Fruit fly (Drosophila melanogaster) whole organism, prepupa: ENCODE data around the gene Jon65Aiv.

Experiments
- Blimp-1 ChIP-seq: fragments of 200-800 bp; sonication (Bioruptor generic); optimal IDR thresholded peaks from 3 replicates; lab custom pipeline; 2017; ENCODE audit warnings: missing biosample characterization, missing genetic modification characterization, mild to moderate bottlenecking, moderate library complexity, missing genetic modification reagents
- CG11762 ChIP-seq: fragments of 200-800 bp; sonication (Bioruptor generic); optimal IDR thresholded peaks from 3 replicates; lab custom pipeline; 2016; ENCODE audit warnings: missing biosample characterization, missing genetic modification characterization; ENCODE audit not compliant: insufficient read depth
- CG15336 ChIP-seq: fragments of 200-800 bp; sonication (Bioruptor generic); IDR thresholded peaks from 2 replicates; pipeline ENCODE4 v1.3.6; 2022; ENCODE audit warnings: missing biosample characterization, missing genetic modification characterization
- CG3032 ChIP-seq: fragments of 200-800 bp; optimal IDR thresholded peaks from 2 replicates; lab custom pipeline; 2019; ENCODE audit warnings: missing biosample characterization, mild to moderate bottlenecking, missing genetic modification characterization, moderate library complexity
- CG34406 ChIP-seq: fragments of 200-800 bp; sonication (Bioruptor generic); optimal IDR thresholded peaks from 3 replicates; lab custom pipeline; 2016; ENCODE audit warnings: missing biosample characterization, missing genetic modification characterization
- CG8632 ChIP-seq: fragments of 200-800 bp; sonication (Bioruptor generic); optimal IDR thresholded peaks from 3 replicates; lab custom pipeline; 2016; ENCODE audit warnings: missing biosample characterization, missing genetic modification characterization
- Ets21C ChIP-seq: fragments of 200-800 bp; sonication (Bioruptor generic); optimal IDR thresholded peaks from 3 replicates; lab custom pipeline; 2016; ENCODE audit warnings: missing biosample characterization, missing genetic modification characterization
- Hr38 ChIP-seq: sonication (Bioruptor generic); optimal IDR thresholded peaks from 2 replicates; lab custom pipeline; 2016; ENCODE audit warnings: missing biosample characterization, missing genetic modification characterization
- OdsH ChIP-seq: fragments of 200-800 bp; sonication (Bioruptor generic); optimal IDR thresholded peaks from 3 replicates; lab custom pipeline; 2016; ENCODE audit warnings: missing biosample characterization, missing genetic modification characterization
- fd85E ChIP-seq: fragments of 200-800 bp; sonication (Bioruptor generic); optimal IDR thresholded peaks from 3 replicates; lab custom pipeline; 2016; ENCODE audit warnings: missing biosample characterization, missing genetic modification characterization

DNA sequence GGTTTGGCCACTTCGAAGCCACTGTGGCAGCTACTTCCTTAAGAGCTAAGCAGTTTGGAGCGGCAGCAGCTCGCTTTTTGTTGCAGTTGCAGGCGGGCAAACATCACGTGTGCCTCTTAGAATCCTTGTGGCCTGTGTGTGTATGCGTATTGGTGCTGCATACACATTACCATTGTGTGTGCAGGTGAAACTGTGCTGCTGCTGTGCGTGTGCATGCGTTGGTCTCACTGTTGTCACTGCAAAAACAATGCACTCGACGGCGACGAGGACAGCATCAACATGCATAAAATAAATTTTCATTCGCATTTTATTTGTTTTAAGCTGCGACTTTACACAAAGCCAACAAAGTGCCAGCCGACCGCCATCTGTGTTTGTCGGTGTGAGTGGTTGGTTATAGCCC, 46.0 kb upstream of the Jon65Aiv start:
- TF ChIP-seq Ets21C (no peak), CG15336 (GFP tag; lab: Robert Waterston, UW) (no peak), CG3032 (tag; lab: Kevin White, UChicago) (no peak), CG11762 (no peak), Hr38 (no peak), fd85E (GFP tag; lab: Kevin White, UChicago) (no peak), Blimp-1 (no peak), CG8632 (GFP tag; lab: Kevin White, UChicago) (no peak), CG34406 (GFP tag; lab: Kevin White, UChicago) (no peak), OdsH (GFP tag; lab: Kevin White, UChicago) (no peak)
